Worm (Caenorhabditis elegans) whole organism, L4 larva: ENCODE measurements around the gene dct-18.
A peak's percentile ranks its signal among the peaks of the same experiment; 100 is the strongest.

Source experiments
- D1046.2 ChIP-seq: fragments of 200-800 bp; sonication (Bioruptor generic); IDR thresholded peaks from 2 replicates; pipeline ENCODE4 v1.3.6; 2022; ENCODE audit warnings: missing genetic modification characterization, missing compliant biosample characterization
- F26F4.8 ChIP-seq: fragments of 200-800 bp; sonication (Bioruptor generic); conservative IDR thresholded peaks from 2 replicates; pipeline ENCODE4 v1.3.6; 2022; ENCODE audit warnings: missing genetic modification characterization, missing compliant biosample characterization
- R02D3.7 ChIP-seq: fragments of 150-350 bp; sonication (generic microtip); optimal IDR thresholded peaks from 3 replicates; lab custom pipeline; 2014; ENCODE audit warnings: missing biosample characterization, missing genetic modification characterization
- T26A8.4 ChIP-seq: fragments of 200-800 bp; sonication (Bioruptor generic); IDR thresholded peaks from 2 replicates; pipeline ENCODE4 v1.3.6; 2022; ENCODE audit warnings: missing genetic modification characterization, missing compliant biosample characterization
- Y48G9A.11 ChIP-seq: fragments of 200-800 bp; sonication (Bioruptor generic); IDR thresholded peaks from 2 replicates; pipeline ENCODE4 v1.3.6; 2022; ENCODE audit warnings: missing genetic modification reagents, missing genetic modification characterization, missing compliant biosample characterization
- ZK337.2 ChIP-seq: fragments of 200-800 bp; sonication (Bioruptor generic); IDR thresholded peaks from 2 replicates; pipeline ENCODE4 v1.3.6; 2022; ENCODE audit warnings: missing genetic modification reagents, missing genetic modification characterization, missing compliant biosample characterization
- aha-1 ChIP-seq: fragments of 150-350 bp; peaks from one replicate; lab custom pipeline; 2014; ENCODE audit warnings: missing biosample characterization, missing genetic modification characterization
- aly-2 ChIP-seq: sonication (generic microtip); optimal IDR thresholded peaks from 2 replicates; lab custom pipeline; 2018; ENCODE audit warnings: missing biosample characterization, missing genetic modification characterization
- ama-1 ChIP-seq: fragments of 150-350 bp; optimal IDR thresholded peaks from 2 replicates; lab custom pipeline; 2014; ENCODE audit warnings: inconsistent platforms, mixed read lengths
- arid-1 ChIP-seq: fragments of 200-800 bp; sonication (Bioruptor generic); conservative IDR thresholded peaks from 2 replicates; pipeline ENCODE4 v1.3.6; 2022; ENCODE audit warnings: missing genetic modification reagents, missing genetic modification characterization, missing compliant biosample characterization
- ceh-20 ChIP-seq: fragments of 200-800 bp; sonication (Bioruptor generic); IDR thresholded peaks from 2 replicates; pipeline ENCODE4 v1.3.6; 2022; ENCODE audit warnings: missing genetic modification reagents, missing genetic modification characterization, missing compliant biosample characterization
- ceh-44 ChIP-seq: fragments of 200-800 bp; sonication (Bioruptor generic); IDR thresholded peaks from 2 replicates; pipeline ENCODE4 v1.3.6; 2022; ENCODE audit warnings: missing genetic modification reagents, missing genetic modification characterization, missing compliant biosample characterization
- cey-2 ChIP-seq: sonication (generic microtip); optimal IDR thresholded peaks from 3 replicates; lab custom pipeline; 2017; ENCODE audit warnings: missing genetic modification characterization, mild to moderate bottlenecking, missing compliant biosample characterization, antibody characterized with exemption, borderline replicate concordance; ENCODE audit not compliant: insufficient read depth
- ctbp-1 ChIP-seq: fragments of 200-800 bp; sonication (Bioruptor generic); IDR thresholded peaks from 2 replicates; pipeline ENCODE4 v1.3.6; 2022; ENCODE audit warnings: missing genetic modification reagents, missing genetic modification characterization, missing compliant biosample characterization
- daf-19 ChIP-seq: fragments of 200-800 bp; sonication (Bioruptor generic); conservative IDR thresholded peaks from 2 replicates; pipeline ENCODE4 v1.3.6; 2022; ENCODE audit warnings: missing genetic modification characterization, missing compliant biosample characterization
- dpl-1 ChIP-seq: fragments of 150-350 bp; optimal IDR thresholded peaks from 2 replicates; lab custom pipeline; 2014; ENCODE audit warnings: missing biosample characterization, missing genetic modification reagents, missing genetic modification characterization
- fkh-10 ChIP-seq: fragments of 150-350 bp; optimal IDR thresholded peaks from 2 replicates; lab custom pipeline; 2014; ENCODE audit warnings: missing biosample characterization, missing genetic modification reagents, missing genetic modification characterization
- gei-8 ChIP-seq: fragments of 200-800 bp; sonication (Bioruptor generic); optimal IDR thresholded peaks from 2 replicates; lab custom pipeline; 2018; ENCODE audit warnings: mild to moderate bottlenecking, missing genetic modification characterization, missing compliant biosample characterization
- hlh-11 ChIP-seq: fragments of 200-800 bp; sonication (Bioruptor generic); optimal IDR thresholded peaks from 2 replicates; lab custom pipeline; 2018; ENCODE audit warnings: mild to moderate bottlenecking, missing genetic modification characterization, missing compliant biosample characterization
- hmg-1.1 ChIP-seq: fragments of 200-800 bp; sonication (Bioruptor generic); IDR thresholded peaks from 2 replicates; pipeline ENCODE4 v1.3.6; 2022; ENCODE audit warnings: missing genetic modification reagents, missing genetic modification characterization, missing compliant biosample characterization
- lin-13 ChIP-seq: fragments of 150-350 bp; optimal IDR thresholded peaks from 2 replicates; lab custom pipeline; 2014; ENCODE audit warnings: missing biosample characterization, missing genetic modification reagents, missing genetic modification characterization
- lin-15B ChIP-seq: fragments of 150-350 bp; sonication (generic microtip); optimal IDR thresholded peaks from 3 replicates; lab custom pipeline; 2014; ENCODE audit warnings: missing biosample characterization, missing genetic modification characterization
- lin-38 ChIP-seq: fragments of 200-800 bp; sonication (Bioruptor generic); IDR thresholded peaks from 2 replicates; pipeline ENCODE4 v1.3.6; 2022; ENCODE audit warnings: missing genetic modification reagents, missing genetic modification characterization, missing compliant biosample characterization
- lin-39 ChIP-seq: fragments of 150-350 bp; optimal IDR thresholded peaks from 2 replicates; lab custom pipeline; 2014; ENCODE audit warnings: missing biosample characterization, missing genetic modification reagents, missing genetic modification characterization
- lir-3 ChIP-seq: sonication (generic microtip); optimal IDR thresholded peaks from 2 replicates; lab custom pipeline; 2016; ENCODE audit warnings: mild to moderate bottlenecking, missing genetic modification characterization, missing compliant biosample characterization
- lsy-2 ChIP-seq, 2 experiments: fragments of 150-350 bp in 1 of 2; sonication (generic microtip) in 1 of 2; optimal IDR thresholded peaks; 2 replicates each; lab custom pipeline; 2014 to 2017; ENCODE audit warnings: missing biosample characterization in 2 of 2, missing genetic modification characterization in 2 of 2
- madf-5 ChIP-seq, 2 experiments: fragments of 200-800 bp; sonication (Bioruptor generic); IDR thresholded peaks; 2 replicates each; pipeline ENCODE4 v1.3.6; 2022; ENCODE audit warnings: missing compliant biosample characterization in 2 of 2, missing genetic modification characterization in 2 of 2
- mep-1 ChIP-seq: fragments of 150-350 bp; sonication (generic microtip); optimal IDR thresholded peaks from 3 replicates; lab custom pipeline; 2014; ENCODE audit warnings: missing biosample characterization, missing genetic modification characterization
- mxl-2 ChIP-seq: fragments of 200-800 bp; sonication (Bioruptor generic); conservative IDR thresholded peaks from 2 replicates; pipeline ENCODE4 v1.3.6; 2022; ENCODE audit warnings: missing genetic modification reagents, missing genetic modification characterization, missing compliant biosample characterization
- nhr-10 ChIP-seq: fragments of 150-350 bp; optimal IDR thresholded peaks from 2 replicates; lab custom pipeline; 2014; ENCODE audit warnings: missing biosample characterization, missing genetic modification characterization
- nhr-102 ChIP-seq: sonication (generic microtip); optimal IDR thresholded peaks from 2 replicates; lab custom pipeline; 2016; ENCODE audit warnings: mild to moderate bottlenecking, missing genetic modification characterization, moderate library complexity, missing compliant biosample characterization
- nhr-11 ChIP-seq: fragments of 150-350 bp; optimal IDR thresholded peaks from 2 replicates; lab custom pipeline; 2014; ENCODE audit warnings: missing biosample characterization, missing genetic modification characterization
- nhr-111 ChIP-seq: fragments of 200-800 bp; sonication (Bioruptor generic); optimal IDR thresholded peaks from 2 replicates; lab custom pipeline; 2018; ENCODE audit warnings: mild to moderate bottlenecking, missing genetic modification characterization, missing compliant biosample characterization
- nhr-237 ChIP-seq: sonication (generic microtip); optimal IDR thresholded peaks from 2 replicates; lab custom pipeline; 2017; ENCODE audit warnings: missing biosample characterization, missing genetic modification characterization
- nhr-28 ChIP-seq: fragments of 150-350 bp; optimal IDR thresholded peaks from 2 replicates; lab custom pipeline; 2014; ENCODE audit warnings: missing biosample characterization, missing genetic modification characterization
- nhr-6 ChIP-seq: fragments of 150-350 bp; optimal IDR thresholded peaks from 2 replicates; lab custom pipeline; 2014; ENCODE audit warnings: missing biosample characterization, missing genetic modification characterization
- php-3 ChIP-seq: fragments of 200-800 bp; sonication (Bioruptor generic); IDR thresholded peaks from 2 replicates; pipeline ENCODE4 v1.3.6; 2022; ENCODE audit warnings: missing genetic modification reagents, missing genetic modification characterization, missing compliant biosample characterization
- pqm-1 ChIP-seq: sonication (generic microtip); optimal IDR thresholded peaks from 2 replicates; lab custom pipeline; 2017; ENCODE audit warnings: missing biosample characterization, missing genetic modification characterization
- saeg-2 ChIP-seq: fragments of 200-800 bp; sonication (Bioruptor generic); IDR thresholded peaks from 2 replicates; pipeline ENCODE4 v1.3.6; 2022; ENCODE audit warnings: missing genetic modification reagents, missing genetic modification characterization, missing compliant biosample characterization
- skn-1 ChIP-seq: fragments of 150-350 bp; optimal IDR thresholded peaks from 2 replicates; lab custom pipeline; 2014; ENCODE audit warnings: missing biosample characterization, missing genetic modification characterization
- spr-3 ChIP-seq: fragments of 200-800 bp; sonication (Bioruptor generic); optimal IDR thresholded peaks from 2 replicates; lab custom pipeline; 2018; ENCODE audit warnings: mild to moderate bottlenecking, missing genetic modification characterization, missing compliant biosample characterization
- unc-62 ChIP-seq, 3 experiments: fragments of 150-350 bp in 1 of 3; sonication (generic microtip); optimal IDR thresholded peaks in 2 of 3; peaks in 1 of 3; 1 replicate in 1 of 3; 2 replicates in 2 of 3; lab custom pipeline; 2014 to 2017; ENCODE audit warnings: missing biosample characterization in 3 of 3, missing genetic modification characterization in 3 of 3, missing genetic modification reagents in 3 of 3, missing genotype in 1 of 3
- vab-7 ChIP-seq: fragments of 200-800 bp; sonication (Bioruptor generic); IDR thresholded peaks from 2 replicates; pipeline ENCODE4 v1.3.6; 2022; ENCODE audit warnings: missing genetic modification reagents, missing genetic modification characterization, missing compliant biosample characterization
- zag-1 ChIP-seq: fragments of 150-350 bp; optimal IDR thresholded peaks from 2 replicates; lab custom pipeline; 2014; ENCODE audit warnings: missing biosample characterization, missing genetic modification characterization
- zfp-2 ChIP-seq: sonication (generic microtip); optimal IDR thresholded peaks from 2 replicates; lab custom pipeline; 2016; ENCODE audit warnings: mild to moderate bottlenecking, missing genetic modification characterization, missing compliant biosample characterization
- zip-11 ChIP-seq: fragments of 200-800 bp; sonication (Bioruptor generic); IDR thresholded peaks from 2 replicates; pipeline ENCODE4 v1.3.6; 2022; ENCODE audit warnings: missing genetic modification characterization, missing compliant biosample characterization
- zip-2 ChIP-seq: fragments of 150-350 bp; optimal IDR thresholded peaks from 2 replicates; lab custom pipeline; 2014; ENCODE audit warnings: missing biosample characterization, missing genetic modification characterization

The dct-18 gene

DNA sequence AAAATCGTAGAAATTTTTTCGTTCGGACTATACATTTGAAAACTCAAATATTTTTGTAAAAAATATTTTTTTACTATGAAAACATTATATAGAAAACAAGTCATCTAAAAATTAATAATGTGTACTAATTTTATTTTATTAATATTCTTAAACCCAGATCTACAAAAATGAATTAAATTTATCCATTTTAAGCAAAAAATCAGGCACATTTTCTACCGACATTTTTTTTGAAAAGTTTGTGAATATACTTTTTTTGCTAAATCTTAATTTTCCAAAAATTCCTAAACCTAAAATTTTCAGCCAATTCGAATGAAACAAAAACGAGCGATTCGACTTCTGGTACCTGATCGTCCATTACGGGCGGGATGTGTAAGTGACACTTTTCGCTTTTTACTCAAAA, 8.1 kb downstream of the dct-18 start, which contains the start of gene arrd-10:
arrd-10 (plus strand) TSS at position 301 of the 400 bp plus-strand sequence.
- no peak for TF ChIP-seq mxl-2 (GFP tag; lab: Robert Waterston, UW)
- no peak for TF ChIP-seq skn-1 (tag; lab: Kevin White, UChicago)
- no peak for TF ChIP-seq nhr-10 (tag; lab: Kevin White, UChicago)

DNA sequence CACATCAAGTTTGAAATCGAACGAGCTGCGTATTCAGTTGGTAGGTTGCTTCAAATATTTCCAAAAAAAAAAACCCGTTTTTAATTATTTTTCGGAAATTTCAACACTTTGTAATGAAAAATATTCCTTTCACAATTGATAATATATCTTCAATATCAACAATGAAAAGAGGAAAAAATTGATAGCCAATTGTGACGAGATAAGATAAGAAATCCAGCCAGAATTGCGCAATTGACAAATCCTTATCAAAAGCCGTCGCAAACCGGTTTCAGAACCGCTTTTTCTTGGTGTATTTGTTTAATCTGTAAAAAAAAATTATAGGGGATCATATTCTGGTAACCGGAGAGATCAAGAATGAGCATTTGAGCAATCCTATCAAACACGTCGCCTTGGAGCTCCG, 10.8 kb downstream of the dct-18 start:
- no peak for TF ChIP-seq zip-11
- TF ChIP-seq nhr-28 (tag; lab: Kevin White, UChicago), result peak; percentile 22

DNA sequence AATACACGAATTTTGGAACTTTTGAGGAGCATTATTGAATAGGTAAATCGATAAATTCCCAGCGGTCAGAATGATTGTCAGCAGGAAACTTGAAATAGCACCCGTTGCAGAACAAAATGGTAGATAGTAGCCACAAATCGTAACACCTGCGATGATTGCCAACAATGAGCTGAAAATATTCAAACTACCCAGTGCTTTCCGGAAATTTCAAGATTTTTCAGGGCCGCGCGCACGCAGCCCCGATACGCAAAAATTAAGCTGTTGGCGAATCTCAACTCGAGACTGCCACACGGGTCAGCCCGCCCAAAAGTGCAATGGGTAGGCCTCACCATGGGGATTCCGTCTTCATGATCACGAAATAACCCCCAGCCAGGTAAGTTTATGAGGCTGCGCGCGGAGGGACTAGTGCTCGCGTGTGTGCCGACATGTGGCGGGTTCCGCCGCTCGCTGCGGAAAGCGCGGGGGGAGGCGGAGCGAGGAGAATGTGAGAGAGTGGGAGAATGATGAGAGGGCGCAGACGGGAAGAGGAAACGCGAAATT, 13.0 kb downstream of the dct-18 start:
- TF ChIP-seq daf-19 (GFP tag; lab: Robert Waterston, UW) (peak; percentile 96), hlh-11 (tag; lab: Kevin White, UChicago) (peak; percentile 95), nhr-11 (tag; lab: Kevin White, UChicago) (peak; percentile 60), ctbp-1 (peak; percentile 93), cey-2 (no peak), nhr-102 (peak; percentile 96), ama-1 (peak; percentile 100), ceh-44 (GFP tag; lab: Robert Waterston, UW) (peak; percentile 93), Y48G9A.11 (peak; percentile 90), gei-8 (GFP tag; lab: Kevin White, UChicago) (peak; percentile 90), R02D3.7 (tag; lab: Kevin White, UChicago) (no peak), lin-39 (no peak), zip-11 (no peak), aha-1 (tag; lab: Kevin White, UChicago) (peak; percentile 100), ceh-20 (GFP tag; lab: Robert Waterston, UW) (peak; percentile 73), spr-3 (GFP tag; lab: Kevin White, UChicago) (peak; percentile 95), nhr-6 (tag; lab: Kevin White, UChicago) (peak; percentile 87), fkh-10 (no peak), arid-1 (GFP tag; lab: Robert Waterston, UW) (peak; percentile 86), mep-1 (tag; lab: Kevin White, UChicago) (peak; percentile 97), T26A8.4 (GFP tag; lab: Robert Waterston, UW) (peak; percentile 99), zip-2 (tag; lab: Kevin White, UChicago) (peak; percentile 76), lin-13 (GFP tag; lab: Kevin White, UChicago) (peak; percentile 88), aly-2 (peak; percentile 62), vab-7 (peak; percentile 79; the same call in 1 of the 2 replicates), dpl-1 (GFP tag; lab: Kevin White, UChicago) (peak; percentile 72), zfp-2 (peak; percentile 83), nhr-111 (peak; percentile 95), lir-3 (tag; lab: Kevin White, UChicago) (peak; percentile 82), zag-1 (tag; lab: Kevin White, UChicago) (no peak), lsy-2 (tag; optimal IDR thresholded peaks at IDR 0.05; lab: Kevin White, UChicago) (peak; percentile 76 to 86), saeg-2 (GFP tag; lab: Robert Waterston, UW) (peak; percentile 84), D1046.2 (peak; percentile 88), php-3 (peak; percentile 87), lin-15B (peak; percentile 2), ZK337.2 (GFP tag; lab: Robert Waterston, UW) (peak; percentile 42), madf-5 (GFP tag; IDR thresholded peaks at IDR 0.05; lab: Robert Waterston, UW) (peak; percentile 90 to 93), hmg-1.1 (peak; percentile 93), lin-38 (GFP tag; lab: Robert Waterston, UW) (peak; percentile 88), pqm-1 (tag; lab: Kevin White, UChicago) (peak; percentile 24), unc-62 (GFP tag; optimal IDR thresholded peaks at IDR 0.05 in 1 of 2; lab: Kevin White, UChicago) (peak in 1 of 2 experiments; percentile 94), unc-62 (tag; optimal IDR thresholded peaks at IDR 0.05; lab: Kevin White, UChicago) (no peak), nhr-237 (tag; lab: Kevin White, UChicago) (peak; percentile 31), F26F4.8 (GFP tag; lab: Robert Waterston, UW) (no peak)
